Worm (Caenorhabditis elegans): ENCODE results near the gene str-40.

DNA sequence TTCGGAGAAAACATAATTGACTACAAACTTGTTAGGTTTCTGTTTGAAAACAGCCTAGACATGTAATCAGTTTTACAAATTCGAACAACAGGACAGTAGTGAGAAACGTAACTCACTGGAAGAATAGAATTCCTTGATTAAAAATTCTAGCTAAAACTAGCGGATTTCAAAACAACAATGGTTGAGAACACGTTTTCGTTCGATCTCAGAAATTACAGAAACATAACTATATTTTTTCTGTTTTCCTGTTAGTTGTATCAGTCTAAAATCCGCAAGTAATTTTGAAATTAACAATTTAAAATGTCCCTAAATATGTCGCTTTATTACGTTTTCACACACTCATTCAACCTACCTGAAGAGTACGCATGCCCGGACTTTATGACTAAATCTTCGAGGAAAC is 17.3 kb upstream of the str-40 start, which contains the start of gene srt-8:
- TF ChIP-seq W03F9.2 (tag; optimal IDR thresholded peaks at IDR 0.05): no peak
- TF ChIP-seq him-1 (tag; optimal IDR thresholded peaks at IDR 0.05): no peak
- no peak for TF ChIP-seq dao-5 (tag; optimal IDR thresholded peaks at IDR 0.05)

Measured in whole organism, L4/young adult.